Fruit fly (Drosophila melanogaster) Kc167 (cell line): Measurements from ENCODE around the gene GABA-B-R3.

Experiments used
- Myc ChIP-seq: fragments of >200 bp; optimal IDR thresholded peaks from 2 replicates; lab custom pipeline; 2017; ENCODE audit warnings: missing external identifiers
- Sin3A ChIP-seq: fragments of >200 bp; optimal IDR thresholded peaks from 2 replicates; lab custom pipeline; 2018; ENCODE audit warnings: missing external identifiers
- h ChIP-seq: fragments of >200 bp; optimal IDR thresholded peaks from 3 replicates; lab custom pipeline; 2018; ENCODE audit warnings: missing external identifiers
- insv ChIP-seq: fragments of >200 bp; optimal IDR thresholded peaks from 3 replicates; lab custom pipeline; 2018; ENCODE audit warnings: missing external identifiers
- psq ChIP-seq: fragments of >200 bp; optimal IDR thresholded peaks from 2 replicates; lab custom pipeline; 2017; ENCODE audit warnings: missing external identifiers
- ttk ChIP-seq: sonication (Bioruptor generic); optimal IDR thresholded peaks from 2 replicates; lab custom pipeline; 2017; ENCODE audit warnings: missing external identifiers

DNA sequence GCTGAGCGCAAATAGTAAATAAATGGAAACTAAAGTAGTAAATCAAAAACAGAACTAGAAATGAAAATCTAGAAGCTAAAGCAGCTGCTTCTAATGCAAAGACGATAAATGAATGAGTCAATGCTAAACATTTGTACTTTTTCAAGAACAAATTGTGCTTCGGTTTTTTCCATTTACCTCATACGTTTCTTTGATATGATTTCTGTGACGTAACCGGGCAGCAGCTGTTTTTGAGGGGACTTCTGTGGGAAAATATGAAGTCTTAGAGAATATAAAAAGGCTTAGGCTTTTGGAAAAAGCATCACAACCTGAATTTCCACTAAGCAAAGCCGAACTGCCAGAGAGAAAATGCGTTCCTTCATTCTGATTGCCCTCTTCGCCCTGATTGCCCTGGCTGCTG lies 23.5 kb downstream of the GABA-B-R3 start, which contains the start of gene CG12506:
- no peak for TF ChIP-seq psq (lab: Kevin White, UChicago)
- TF ChIP-seq Sin3A (lab: Kevin White, UChicago): no peak
- TF ChIP-seq h: no peak
- TF ChIP-seq Myc: no peak
- TF ChIP-seq insv (lab: Kevin White, UChicago): no peak
- no peak for TF ChIP-seq ttk
